Worm (Caenorhabditis elegans): ENCODE measurements around the gene him-18.

ce11 chrIII:4668073-4668472 is 46.9 kb downstream of the him-18 start:
- TF ChIP-seq ztf-23 (GFP tag; IDR thresholded peaks at IDR 0.05) (no peak), tab-1 (GFP tag; IDR thresholded peaks at IDR 0.05) (no peak), cog-1 (tag; optimal IDR thresholded peaks at IDR 0.05) (no peak), flt-1 (GFP tag; IDR thresholded peaks at IDR 0.05) (no peak), klf-2 (GFP tag; conservative IDR thresholded peaks at IDR 0.05) (no peak), med-1 (GFP tag; optimal IDR thresholded peaks at IDR 0.05; ENCODE audit: insufficient read depth) (no peak), T22C8.4 (GFP tag; IDR thresholded peaks at IDR 0.05) (no peak)

All from whole organism, midembryonic.